ENCODE assay signal across 3 worm cellular contexts in genomic region chrIII:11579380-11579779, ce11.
TF ChIP-seq lines count a peak whose summit lies in the region.

No protein-coding gene starts in this region.

TF ChIP-seq in whole organism, L1 larva, 84 proteins besides CTCF, POLR2A, EP300 and RAD21:
- TF ChIP-seq fkh-10 (GFP tag; optimal IDR thresholded peaks at IDR 0.05; lab: Kevin White, UChicago) (no peak), nhr-85 (tag; lab: Kevin White, UChicago) (peak; percentile 56), isw-1 (GFP tag; IDR thresholded peaks at IDR 0.05; lab: Robert Waterston, UW) (no peak), rnt-1 (tag; optimal IDR thresholded peaks at IDR 0.05; lab: Kevin White, UChicago) (no peak), mep-1 (tag; optimal IDR thresholded peaks at IDR 0.05; lab: Kevin White, UChicago) (no peak), lsy-2 (tag; optimal IDR thresholded peaks at IDR 0.05; lab: Kevin White, UChicago) (no peak), lin-39 (tag; optimal IDR thresholded peaks at IDR 0.05; lab: Kevin White, UChicago) (no peak), unc-62 (GFP tag; optimal IDR thresholded peaks at IDR 0.05; lab: Kevin White, UChicago) (no peak), zag-1 (tag; optimal IDR thresholded peaks at IDR 0.05; lab: Kevin White, UChicago) (no peak), mab-9 (GFP tag; IDR thresholded peaks at IDR 0.05; lab: Robert Waterston, UW) (0 out of 2 replicates have a peak, but pooled peaks have one; percentile 23), C04F5.9 (tag; optimal IDR thresholded peaks at IDR 0.05; lab: Kevin White, UChicago) (no peak)

TF ChIP-seq in whole organism, L4 larva, 104 proteins besides CTCF, POLR2A, EP300 and RAD21:
- TF ChIP-seq F49E8.2 (tag; optimal IDR thresholded peaks at IDR 0.05; lab: Kevin White, UChicago; ENCODE audit: borderline replicate concordance) (no peak), Y75B8A.6 (GFP tag; IDR thresholded peaks at IDR 0.05; lab: Robert Waterston, UW) (no peak), egl-43 (GFP tag; IDR thresholded peaks at IDR 0.05; lab: Robert Waterston, UW) (peak; percentile 53; the same call in 1 of the 2 replicates), nhr-41 (GFP tag; IDR thresholded peaks at IDR 0.05; lab: Robert Waterston, UW) (no peak), ZK546.5 (tag; optimal IDR thresholded peaks at IDR 0.05; lab: Kevin White, UChicago) (no peak), R02D3.7 (tag; optimal IDR thresholded peaks at IDR 0.05; lab: Kevin White, UChicago) (no peak), Y5F2A.4 (GFP tag; optimal IDR thresholded peaks at IDR 0.05; lab: Kevin White, UChicago) (no peak), dmd-9 (GFP tag; IDR thresholded peaks at IDR 0.05; lab: Robert Waterston, UW) (0 out of 2 replicates have a peak, but pooled peaks have one; percentile 19), hmg-1.1 (GFP tag; IDR thresholded peaks at IDR 0.05; lab: Robert Waterston, UW) (no peak), nhr-42 (GFP tag; IDR thresholded peaks at IDR 0.05; lab: Robert Waterston, UW) (no peak), ceh-20 (GFP tag; IDR thresholded peaks at IDR 0.05; lab: Robert Waterston, UW) (no peak), nhr-48 (tag; optimal IDR thresholded peaks at IDR 0.05; lab: Kevin White, UChicago) (no peak), set-16 (GFP tag; IDR thresholded peaks at IDR 0.05; lab: Robert Waterston, UW) (peak; percentile 73)

TF ChIP-seq in whole organism, young adult, 124 proteins besides CTCF, POLR2A, EP300 and RAD21:
- TF ChIP-seq F57C9.4 (tag; optimal IDR thresholded peaks at IDR 0.05; lab: Kevin White, UChicago) (no peak), die-1 (tag; optimal IDR thresholded peaks at IDR 0.05; lab: Kevin White, UChicago) (no peak), lsy-27 (tag; optimal IDR thresholded peaks at IDR 0.05; lab: Kevin White, UChicago; ENCODE audit: borderline replicate concordance, insufficient read depth) (no peak), C06A6.2 (GFP tag; conservative IDR thresholded peaks at IDR 0.05; lab: Robert Waterston, UW) (no peak), zfh-2 (GFP tag; conservative IDR thresholded peaks at IDR 0.05; lab: Robert Waterston, UW) (peak; percentile 80), athp-1 (tag; optimal IDR thresholded peaks at IDR 0.05; lab: Kevin White, UChicago) (no peak), ZK185.1 (tag; optimal IDR thresholded peaks at IDR 0.05; lab: Kevin White, UChicago; ENCODE audit: poor library complexity, severe bottlenecking) (no peak), nfyb-1 (GFP tag; IDR thresholded peaks at IDR 0.05; lab: Robert Waterston, UW) (0 out of 2 replicates have a peak, but pooled peaks have one; percentile 18), Y53F4B.3 (GFP tag; IDR thresholded peaks at IDR 0.05; lab: Robert Waterston, UW) (no peak), nfya-2 (GFP tag; IDR thresholded peaks at IDR 0.05; lab: Robert Waterston, UW) (no peak), B0261.1 (tag; optimal IDR thresholded peaks at IDR 0.05; lab: Kevin White, UChicago) (no peak), sdz-38 (tag; optimal IDR thresholded peaks at IDR 0.05; lab: Kevin White, UChicago) (no peak), B0336.3 (GFP tag; IDR thresholded peaks at IDR 0.05; lab: Robert Waterston, UW) (peak; percentile 22; the same call in 1 of the 2 replicates), T07F8.4 (tag; optimal IDR thresholded peaks at IDR 0.05; lab: Kevin White, UChicago) (no peak), tbx-9 (tag; optimal IDR thresholded peaks at IDR 0.05; lab: Kevin White, UChicago; ENCODE audit: borderline replicate concordance) (no peak), rpc-1 (optimal IDR thresholded peaks at IDR 0.05; lab: Kevin White, UChicago) (no peak), rpc-1 (tag; optimal IDR thresholded peaks at IDR 0.05; lab: Kevin White, UChicago) (no peak), chd-7 (tag; optimal IDR thresholded peaks at IDR 0.05; lab: Kevin White, UChicago) (no peak), Y56A3A.18 (GFP tag; IDR thresholded peaks at IDR 0.05; lab: Robert Waterston, UW) (no peak), hsf-1 (GFP tag; IDR thresholded peaks at IDR 0.05; lab: Robert Waterston, UW) (peak; percentile 45; the same call in 1 of the 2 replicates)
